Fruit fly (Drosophila melanogaster): Measurements from ENCODE around the gene ogre.

Gene ogre

dm6 chrX:6982054-6982453 is 9.1 kb downstream of the ogre start (continued):
- TF ChIP-seq CrebB (tag; optimal IDR thresholded peaks at IDR 0.05) (no peak), Sox100B (GFP tag; optimal IDR thresholded peaks at IDR 0.05) (peak; percentile 21), CG8388 (GFP tag; optimal IDR thresholded peaks at IDR 0.05) (peak; percentile 41), nerfin-2 (GFP tag; IDR thresholded peaks at IDR 0.05; ENCODE audit: partially characterized antibody) (no peak), CG11398 (GFP tag; optimal IDR thresholded peaks at IDR 0.05) (no peak), CG33213 (GFP tag; optimal IDR thresholded peaks at IDR 0.05) (no peak), CG11504 (tag; optimal IDR thresholded peaks at IDR 0.05) (peak; percentile 58), gcm (GFP tag; optimal IDR thresholded peaks at IDR 0.05) (peak; percentile 19), HHEX (GFP tag; optimal IDR thresholded peaks at IDR 0.05) (no peak), Ssrp (tag; optimal IDR thresholded peaks at IDR 0.05) (peak; percentile 35), Adf1 (GFP tag; IDR thresholded peaks at IDR 0.05) (no peak), sna (GFP tag; IDR thresholded peaks at IDR 0.05; ENCODE audit: partially characterized antibody) (no peak), Mes4 (GFP tag; optimal IDR thresholded peaks at IDR 0.05) (no peak), sc (optimal IDR thresholded peaks at IDR 0.05) (no peak), sc (GFP tag; optimal IDR thresholded peaks at IDR 0.05) (no peak), CG10209 (GFP tag; optimal IDR thresholded peaks at IDR 0.05) (peak; percentile 7), CG6272 (GFP tag; IDR thresholded peaks at IDR 0.05) (no peak), CG8944 (GFP tag; optimal IDR thresholded peaks at IDR 0.05) (no peak), sens-2 (GFP tag; IDR thresholded peaks at IDR 0.05) (no peak), Hmx (GFP tag; optimal IDR thresholded peaks at IDR 0.05) (no peak), dmrt99B (tag; optimal IDR thresholded peaks at IDR 0.05) (peak; percentile 60), CG8924 (tag; optimal IDR thresholded peaks at IDR 0.05) (no peak), so (GFP tag; IDR thresholded peaks at IDR 0.05) (no peak), scrt (GFP tag; optimal IDR thresholded peaks at IDR 0.05) (no peak), CG2202 (tag; optimal IDR thresholded peaks at IDR 0.05) (no peak), zen (tag; optimal IDR thresholded peaks at IDR 0.05) (peak; percentile 25), CG17612 (GFP tag; IDR thresholded peaks at IDR 0.05) (no peak), Tbp (GFP tag; optimal IDR thresholded peaks at IDR 0.05) (no peak), psq (GFP tag; optimal IDR thresholded peaks at IDR 0.05) (no peak), fd102C (GFP tag; optimal IDR thresholded peaks at IDR 0.05) (no peak), CG11723 (GFP tag; optimal IDR thresholded peaks at IDR 0.05) (no peak), Drgx (GFP tag; IDR thresholded peaks at IDR 0.05) (no peak), jigr1 (GFP tag; IDR thresholded peaks at IDR 0.05) (no peak), CG12155 (GFP tag; optimal IDR thresholded peaks at IDR 0.05) (peak; percentile 10), az2 (GFP tag; optimal IDR thresholded peaks at IDR 0.05) (no peak), chm (GFP tag; IDR thresholded peaks at IDR 0.05) (no peak), tap (tag; optimal IDR thresholded peaks at IDR 0.05) (no peak), Bteb2 (GFP tag; optimal IDR thresholded peaks at IDR 0.05) (no peak), chn (GFP tag; optimal IDR thresholded peaks at IDR 0.05) (no peak), pum (GFP tag; optimal IDR thresholded peaks at IDR 0.05) (no peak), hth (optimal IDR thresholded peaks at IDR 0.05) (no peak), zf30C (GFP tag; optimal IDR thresholded peaks at IDR 0.05) (peak; percentile 77), dan (GFP tag; IDR thresholded peaks at IDR 0.05) (no peak), CG2712 (tag; optimal IDR thresholded peaks at IDR 0.05) (peak; percentile 64), NC2β (GFP tag; optimal IDR thresholded peaks at IDR 0.05) (no peak), klu (GFP tag; IDR thresholded peaks at IDR 0.05) (no peak), CG6813 (GFP tag; optimal IDR thresholded peaks at IDR 0.05) (no peak), wek (GFP tag; optimal IDR thresholded peaks at IDR 0.05) (no peak), HLH3B (GFP tag; IDR thresholded peaks at IDR 0.05) (no peak), CG12391 (tag; optimal IDR thresholded peaks at IDR 0.05) (peak; percentile 51), slbo (GFP tag; IDR thresholded peaks at IDR 0.05) (peak; percentile 39), CG4282 (GFP tag; optimal IDR thresholded peaks at IDR 0.05) (no peak), Fer1 (GFP tag; optimal IDR thresholded peaks at IDR 0.05) (no peak)

Data from whole organism, embryonic.